Worm (Caenorhabditis elegans): ENCODE results near the gene F54C9.7.

ce11 chrII:8575184-8575583 is 2.0 kb downstream of the F54C9.7 start, which contains the start of gene puf-5:
- TF ChIP-seq scrt-1 (GFP tag; IDR thresholded peaks at IDR 0.05) = no peak
- no peak for TF ChIP-seq ceh-36 (tag; optimal IDR thresholded peaks at IDR 0.05)
- no peak for TF ChIP-seq aly-1 (tag; optimal IDR thresholded peaks at IDR 0.05)
- no peak for TF ChIP-seq sea-1 (GFP tag; conservative IDR thresholded peaks at IDR 0.05)
